Worm (Caenorhabditis elegans) whole organism, young adult: Measurements from ENCODE around the gene cutl-16.

Experiments used
- K12H6.12 ChIP-seq: fragments of 200-800 bp; sonication (Bioruptor generic); optimal IDR thresholded peaks from 2 replicates; lab custom pipeline; 2018; ENCODE audit warnings: mild to moderate bottlenecking, missing genetic modification characterization, missing compliant biosample characterization
- ama-1 ChIP-seq, 3 experiments: fragments of 150-350 bp in 1 of 3; sonication (generic microtip) in 2 of 3; optimal IDR thresholded peaks; 2 replicates each; lab custom pipeline; 2014 to 2018; ENCODE audit warnings: missing biosample characterization in 2 of 3, missing genetic modification characterization in 2 of 3, missing genetic modification reagents in 2 of 3
- nhr-80 ChIP-seq: sonication (generic microtip); optimal IDR thresholded peaks from 2 replicates; lab custom pipeline; 2016; ENCODE audit warnings: missing genetic modification characterization, missing compliant biosample characterization
- ztf-22 ChIP-seq: fragments of 200-800 bp; sonication (Bioruptor generic); optimal IDR thresholded peaks from 2 replicates; lab custom pipeline; 2018; ENCODE audit warnings: mild to moderate bottlenecking, missing genetic modification characterization, moderate library complexity, missing compliant biosample characterization

DNA sequence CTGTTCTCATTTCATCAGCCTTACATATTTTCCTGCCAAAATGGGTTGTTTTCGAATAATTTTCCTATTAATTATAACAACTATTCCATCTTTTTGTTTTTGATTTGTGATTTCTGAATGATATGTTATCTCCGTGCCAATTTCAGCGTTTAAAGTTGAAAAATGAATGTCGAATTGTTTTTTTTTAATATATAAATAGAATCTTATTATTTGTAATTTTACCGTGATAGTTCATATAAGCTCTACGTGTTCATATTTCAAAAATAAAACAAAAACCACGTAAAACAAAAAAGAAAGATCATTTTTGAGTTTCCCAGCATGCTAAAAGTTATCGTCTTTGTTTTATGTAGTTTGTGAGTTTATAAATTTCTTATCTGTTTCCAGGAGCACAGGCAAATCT, 2.5 kb downstream of the cutl-16 start, which contains the start of gene K06A1.2:
- no peak for TF ChIP-seq ama-1 (optimal IDR thresholded peaks at IDR 0.05; lab: Kevin White, UChicago)
- no peak for TF ChIP-seq ama-1 (GFP tag; optimal IDR thresholded peaks at IDR 0.05; lab: Kevin White, UChicago)
- no peak for TF ChIP-seq nhr-80 (tag; lab: Kevin White, UChicago)
- TF ChIP-seq K12H6.12, result no peak
- no peak for TF ChIP-seq ztf-22
